Worm (Caenorhabditis elegans): ENCODE measurements around the gene C50B8.4.

DNA sequence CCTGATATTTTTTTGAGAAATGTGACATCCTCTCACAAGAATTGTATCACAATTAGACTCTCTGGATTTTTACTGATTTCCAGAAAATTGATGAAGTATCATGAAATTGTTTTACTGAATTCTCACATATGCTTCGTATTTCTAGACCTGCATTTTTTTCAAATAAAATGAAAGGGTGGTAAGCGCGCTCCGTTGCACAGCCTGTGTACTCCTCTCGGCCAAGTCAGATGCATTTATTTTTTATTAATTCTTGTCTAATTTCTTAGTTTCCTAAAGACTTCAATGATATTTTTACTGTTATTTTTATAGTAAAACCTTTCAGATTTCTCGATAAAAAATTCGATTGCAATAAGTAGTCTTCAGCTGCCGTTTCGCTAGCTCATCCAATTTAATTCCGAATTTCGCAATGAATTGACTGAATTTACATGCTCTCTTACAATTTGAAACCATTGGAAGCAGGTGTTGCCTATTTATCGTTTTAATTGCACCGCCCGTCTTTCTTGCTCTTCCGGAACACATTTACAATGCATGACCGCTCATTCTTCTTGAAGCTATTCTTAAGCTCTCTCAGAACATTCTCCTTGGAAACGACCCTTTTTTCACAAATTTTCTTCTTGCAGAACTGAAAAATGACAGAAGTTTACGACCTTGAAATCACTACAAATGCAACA lies 19.8 kb downstream of the C50B8.4 start, which contains the start of gene tbcb-1:
- no peak for TF ChIP-seq crh-2 (tag; optimal IDR thresholded peaks at IDR 0.05)
- no peak for TF ChIP-seq egl-27 (tag; optimal IDR thresholded peaks at IDR 0.05)
- TF ChIP-seq skn-1 (tag; optimal IDR thresholded peaks at IDR 0.05) = no peak
- TF ChIP-seq aly-2 (tag; optimal IDR thresholded peaks at IDR 0.05) = no peak
- peak; percentile 8 for TF ChIP-seq sma-3 (GFP tag; optimal IDR thresholded peaks at IDR 0.05)
- TF ChIP-seq R02D3.7 (tag; optimal IDR thresholded peaks at IDR 0.05) = no peak
- peak in 1 of 2 experiments; percentile 55 for TF ChIP-seq lsy-2 (tag; optimal IDR thresholded peaks at IDR 0.05)
- TF ChIP-seq mdl-1 (tag; optimal IDR thresholded peaks at IDR 0.05) = no peak
- TF ChIP-seq blmp-1 (tag; optimal IDR thresholded peaks at IDR 0.05; ENCODE audit: insufficient read depth) = no peak
- no peak for TF ChIP-seq snpc-4 (tag; optimal IDR thresholded peaks at IDR 0.05)
- no peak for TF ChIP-seq ceh-16 (tag; optimal IDR thresholded peaks at IDR 0.05)
- TF ChIP-seq gmeb-1 (tag; optimal IDR thresholded peaks at IDR 0.05) = peak; percentile 35

Measured in whole organism, L2 larva.